Worm (Caenorhabditis elegans): Measurements from ENCODE around the gene bus-8A.

DNA sequence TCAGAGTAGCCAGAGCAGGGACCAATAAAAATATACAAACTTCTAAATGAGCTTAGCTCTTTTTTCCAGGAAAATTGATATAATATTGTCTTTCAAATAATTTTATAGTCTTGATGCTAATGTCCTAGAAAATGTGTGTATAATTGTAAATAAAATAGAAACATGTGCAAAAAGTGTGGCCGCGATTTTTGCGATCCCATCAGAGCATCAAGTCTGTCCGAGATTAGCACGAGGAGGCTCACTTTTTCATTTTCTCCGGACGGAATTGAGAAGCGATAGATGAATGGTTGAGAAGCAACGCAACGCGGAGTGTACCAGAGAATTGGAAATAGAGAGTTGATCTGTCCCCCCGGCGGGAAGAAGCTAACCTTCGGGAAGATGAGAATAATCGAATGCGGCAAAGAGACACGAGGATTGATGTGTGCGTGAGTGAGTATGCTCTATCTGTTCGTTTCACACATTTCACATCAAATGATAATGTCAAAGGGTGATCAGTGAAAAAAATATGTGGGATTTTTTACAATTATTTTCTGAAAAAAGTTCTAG, 13.8 kb downstream of the bus-8A start:
- TF ChIP-seq tbx-11 (GFP tag; IDR thresholded peaks at IDR 0.05) (no peak), F13C5.2 (tag; optimal IDR thresholded peaks at IDR 0.05) (no peak), ama-1 (optimal IDR thresholded peaks at IDR 0.05) (no peak), tbx-37 (GFP tag; conservative IDR thresholded peaks at IDR 0.05) (no peak), sea-1 (GFP tag; conservative IDR thresholded peaks at IDR 0.05) (no peak), flt-1 (GFP tag; IDR thresholded peaks at IDR 0.05) (no peak), ceh-13 (GFP tag; optimal IDR thresholded peaks at IDR 0.05) (no peak), scrt-1 (GFP tag; IDR thresholded peaks at IDR 0.05) (no peak), pes-1 (GFP tag; IDR thresholded peaks at IDR 0.05) (no peak), aly-1 (tag; optimal IDR thresholded peaks at IDR 0.05) (no peak), tra-4 (tag; optimal IDR thresholded peaks at IDR 0.05) (no peak), ceh-36 (tag; optimal IDR thresholded peaks at IDR 0.05) (no peak), B0310.2 (tag; optimal IDR thresholded peaks at IDR 0.05) (no peak), hmg-4 (GFP tag; optimal IDR thresholded peaks at IDR 0.05) (no peak)

All from whole organism, early embryonic.